Worm (Caenorhabditis elegans): Measurements from ENCODE around the gene C44C10.12.

DNA sequence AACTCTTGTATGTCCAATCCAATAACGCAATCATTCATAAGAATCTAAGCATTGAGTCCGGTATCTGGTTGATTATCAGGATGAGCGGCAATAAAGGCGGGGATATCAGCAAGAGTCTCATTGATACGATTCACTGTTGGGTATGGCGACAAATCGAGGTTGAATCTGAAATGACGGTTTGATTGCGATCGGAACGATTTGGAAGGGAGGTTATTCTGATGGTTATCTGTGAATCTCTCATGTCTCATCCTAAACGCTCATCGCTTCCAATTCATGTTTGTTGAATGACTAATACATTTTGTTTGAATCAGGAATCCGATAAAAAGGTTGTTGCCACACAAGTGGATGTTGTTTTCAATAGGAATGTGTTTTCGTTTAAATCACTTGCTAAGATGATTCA, 29.7 kb downstream of the C44C10.12 start:
- TF ChIP-seq skn-1 (tag; optimal IDR thresholded peaks at IDR 0.05), result no peak
- TF ChIP-seq sptf-1 (tag; optimal IDR thresholded peaks at IDR 0.05), result no peak
- TF ChIP-seq snpc-4 (tag; optimal IDR thresholded peaks at IDR 0.05), result no peak
- no peak for TF ChIP-seq zag-1 (tag; optimal IDR thresholded peaks at IDR 0.05)
- TF ChIP-seq ceh-63 (GFP tag; optimal IDR thresholded peaks at IDR 0.05), result no peak

Data from whole organism, L1 larva.